Worm (Caenorhabditis elegans): ENCODE measurements around the gene nspe-4.

The nspe-4 gene

DNA sequence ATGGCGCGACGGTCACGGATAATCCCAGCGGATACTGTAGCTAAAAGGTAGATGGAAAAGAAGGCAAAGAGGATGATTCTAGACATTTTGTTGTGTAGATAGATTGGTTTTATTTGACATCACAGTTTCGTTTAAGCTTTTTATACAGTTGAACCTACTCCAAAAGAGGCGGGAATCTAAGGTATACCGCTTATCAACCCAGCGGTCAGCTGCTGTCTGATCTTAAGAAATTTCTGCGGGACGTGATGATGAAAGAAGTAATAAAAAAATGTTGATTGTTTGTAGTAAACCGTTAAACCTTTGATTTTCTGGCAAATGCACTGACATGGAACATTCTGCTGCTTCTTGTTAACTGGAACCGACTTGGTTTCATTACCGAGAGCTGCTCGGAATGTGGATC, 3.8 kb downstream of the nspe-4 start, which contains the start of gene nspe-6:
TSS of gene nspe-6 (minus strand) at position 101 of the 400 bp plus-strand sequence.
- no peak for TF ChIP-seq lsy-2 (tag; optimal IDR thresholded peaks at IDR 0.05)
- no peak for TF ChIP-seq zip-11 (GFP tag; IDR thresholded peaks at IDR 0.05)
- TF ChIP-seq aha-1 (tag), result peak; percentile 10

DNA sequence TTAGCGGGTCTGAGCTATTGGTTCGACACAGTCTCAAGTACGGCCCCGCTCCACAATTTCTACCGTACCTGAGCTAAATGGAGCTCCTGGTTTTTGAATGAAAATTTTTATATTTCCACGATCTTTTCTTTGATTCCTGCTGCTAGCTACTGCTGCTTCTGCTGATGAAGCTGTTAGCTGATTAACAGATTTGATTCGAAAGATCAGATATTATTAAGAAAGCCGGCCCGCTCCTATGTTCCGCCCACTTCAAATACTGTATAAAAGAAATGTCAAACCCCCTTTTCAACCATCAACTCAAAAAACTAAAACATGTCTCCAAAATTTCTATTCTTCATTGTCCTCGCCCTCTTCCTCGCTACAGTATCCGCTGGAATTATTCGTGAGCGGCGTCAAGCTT, 5.3 kb downstream of the nspe-4 start, which contains the start of gene nspe-3:
TSS of gene nspe-3 (plus strand) at position 301 of the 400 bp plus-strand sequence.
- TF ChIP-seq unc-62 (GFP tag; optimal IDR thresholded peaks at IDR 0.05 in 1 of 2), result no peak
- no peak for TF ChIP-seq unc-62 (tag; optimal IDR thresholded peaks at IDR 0.05)
- no peak for TF ChIP-seq ceh-62 (tag; optimal IDR thresholded peaks at IDR 0.05)
- TF ChIP-seq Y75B8A.6 (GFP tag; IDR thresholded peaks at IDR 0.05), result no peak

DNA sequence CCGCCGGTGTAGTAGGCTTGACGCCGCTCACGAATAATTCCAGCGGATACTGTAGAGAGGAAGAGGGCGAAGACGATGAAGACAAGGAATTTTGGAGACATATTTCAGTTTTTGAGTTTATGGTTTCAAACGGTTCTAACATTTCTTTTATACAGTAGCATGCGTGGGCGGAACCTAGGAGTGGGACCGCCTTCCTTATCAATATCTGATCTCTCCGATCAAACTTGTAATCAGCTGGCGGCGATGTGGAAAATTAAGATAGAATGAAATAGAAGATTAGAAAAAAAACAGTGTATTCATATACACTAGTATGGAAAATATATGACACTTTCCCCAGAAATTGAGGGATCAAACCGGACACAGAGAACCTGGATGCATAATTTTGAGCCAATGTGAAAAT, 7.0 kb downstream of the nspe-4 start, which contains the start of gene nspe-2:
TSS of gene nspe-2 (minus strand) at position 101 of the 400 bp plus-strand sequence.
- TF ChIP-seq madf-9 (GFP tag; conservative IDR thresholded peaks at IDR 0.05), result no peak
- no peak for TF ChIP-seq egl-43 (GFP tag; IDR thresholded peaks at IDR 0.05)
- TF ChIP-seq nhr-102 (tag; optimal IDR thresholded peaks at IDR 0.05), result no peak
- TF ChIP-seq unc-62 (GFP tag; optimal IDR thresholded peaks at IDR 0.05 in 1 of 2), result peak in 1 of 2 experiments; percentile 46
- no peak for TF ChIP-seq unc-62 (tag; optimal IDR thresholded peaks at IDR 0.05)

DNA sequence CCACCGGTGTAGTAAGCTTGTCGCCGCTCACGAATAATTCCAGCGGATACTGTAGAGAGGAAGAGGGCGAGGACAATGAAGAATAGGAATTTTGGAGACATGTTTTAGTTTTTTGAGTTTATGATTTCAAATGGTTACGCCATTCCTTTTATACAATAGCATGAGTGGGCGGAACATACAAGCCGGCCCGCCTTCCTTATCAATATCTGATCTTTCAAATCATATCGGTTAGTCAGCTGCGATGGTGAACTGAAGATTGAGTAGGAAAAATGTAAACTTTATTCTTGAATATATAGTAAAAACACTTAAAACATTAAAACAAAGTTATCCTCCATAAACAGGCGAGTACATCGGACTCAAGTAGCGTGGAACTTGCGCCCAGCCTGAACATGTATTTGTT, 8.4 kb downstream of the nspe-4 start, which contains the start of gene nspe-1:
TSS of gene nspe-1 (minus strand) at position 101 of the 400 bp plus-strand sequence.
- no peak for TF ChIP-seq saeg-2 (GFP tag; IDR thresholded peaks at IDR 0.05)
- no peak for TF ChIP-seq lir-3 (tag; optimal IDR thresholded peaks at IDR 0.05)
- TF ChIP-seq mep-1 (tag; optimal IDR thresholded peaks at IDR 0.05), result no peak
- no peak for TF ChIP-seq dpl-1 (GFP tag; optimal IDR thresholded peaks at IDR 0.05)
- no peak for TF ChIP-seq lin-15B (tag; optimal IDR thresholded peaks at IDR 0.05)
- no peak for TF ChIP-seq aly-2 (tag; optimal IDR thresholded peaks at IDR 0.05)
- no peak for TF ChIP-seq ceh-62 (tag; optimal IDR thresholded peaks at IDR 0.05)
- no peak for TF ChIP-seq nhr-111 (GFP tag; optimal IDR thresholded peaks at IDR 0.05)
- no peak for TF ChIP-seq zfp-2 (tag; optimal IDR thresholded peaks at IDR 0.05)
- no peak for TF ChIP-seq ama-1 (optimal IDR thresholded peaks at IDR 0.05)
- TF ChIP-seq vab-7 (GFP tag; IDR thresholded peaks at IDR 0.05), result no peak
- no peak for TF ChIP-seq cey-2 (tag; optimal IDR thresholded peaks at IDR 0.05; ENCODE audit: borderline replicate concordance, insufficient read depth)
- no peak for TF ChIP-seq ztf-7 (tag; optimal IDR thresholded peaks at IDR 0.05)
- TF ChIP-seq T26A8.4 (GFP tag; IDR thresholded peaks at IDR 0.05), result no peak
- no peak for TF ChIP-seq R02D3.7 (tag; optimal IDR thresholded peaks at IDR 0.05)
- no peak for TF ChIP-seq lin-39 (tag; optimal IDR thresholded peaks at IDR 0.05)

DNA sequence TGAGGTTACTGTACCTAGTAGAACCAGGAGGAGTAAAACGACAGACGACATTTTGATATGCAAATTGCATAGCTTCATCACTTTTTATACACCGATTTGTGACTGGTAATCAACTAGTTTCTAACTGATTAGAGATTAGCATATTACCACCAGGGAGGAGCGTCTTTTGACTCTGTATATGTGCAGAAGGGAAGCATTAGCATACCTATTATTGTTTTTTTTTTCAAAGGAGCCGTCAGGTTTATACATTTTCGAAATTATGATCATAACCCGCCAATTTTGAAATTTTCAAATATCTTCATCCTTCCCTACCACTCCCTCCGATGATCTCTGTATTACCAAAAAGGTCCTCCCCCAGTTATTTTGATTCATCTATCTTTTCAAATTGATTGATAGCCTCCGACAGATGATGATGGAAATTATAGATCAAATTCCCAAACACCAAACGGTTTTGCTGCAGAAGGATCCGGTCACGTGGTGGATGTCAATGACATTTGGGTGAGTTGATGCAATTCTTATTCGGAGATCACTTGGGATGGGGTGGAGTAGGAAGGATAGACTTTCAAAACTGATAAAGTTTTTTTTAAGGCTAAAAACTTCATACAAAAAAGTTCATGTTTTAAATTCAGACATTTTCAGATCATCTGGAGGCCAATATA, 9.7 kb downstream of the nspe-4 start, which contains the start of gene nspe-8:
TSS of gene nspe-8 (minus strand) at position 51 of the 659 bp plus-strand sequence.
- TF ChIP-seq hlh-30 (tag; optimal IDR thresholded peaks at IDR 0.05; ENCODE audit: insufficient read depth) (peak; percentile 43), hlh-11 (tag; optimal IDR thresholded peaks at IDR 0.05) (peak; percentile 47), nhr-102 (tag; optimal IDR thresholded peaks at IDR 0.05) (no peak), unc-62 (GFP tag; optimal IDR thresholded peaks at IDR 0.05 in 1 of 2) (peak in 1 of 2 experiments; percentile 76), unc-62 (tag; optimal IDR thresholded peaks at IDR 0.05) (no peak), aha-1 (tag) (peak; percentile 95), sdz-12 (GFP tag; optimal IDR thresholded peaks at IDR 0.05) (no peak), dmd-6 (GFP tag; IDR thresholded peaks at IDR 0.05) (peak; percentile 40; the same call in 1 of the 2 replicates), snpc-1.2 (GFP tag; IDR thresholded peaks at IDR 0.05) (no peak), mdl-1 (tag; optimal IDR thresholded peaks at IDR 0.05) (peak in 1 of 2 experiments; percentile 68), hif-1 (tag; optimal IDR thresholded peaks at IDR 0.05) (peak in 1 of 2 experiments; percentile 71), ceh-20 (GFP tag; IDR thresholded peaks at IDR 0.05) (peak; percentile 75), nhr-28 (tag; optimal IDR thresholded peaks at IDR 0.05) (peak; percentile 79)

All from whole organism, L4 larva.